Worm (Caenorhabditis elegans) whole organism, early embryonic: ENCODE data around the gene ZK632.4.

Experiments used
- B0310.2 ChIP-seq: sonication (generic microtip); optimal IDR thresholded peaks from 2 replicates; lab custom pipeline; 2016; ENCODE audit warnings: mild to moderate bottlenecking, missing genetic modification characterization, missing compliant biosample characterization
- F13C5.2 ChIP-seq: sonication (generic microtip); optimal IDR thresholded peaks from 2 replicates; lab custom pipeline; 2017; ENCODE audit warnings: mild to moderate bottlenecking, missing genetic modification characterization, inconsistent platforms, missing compliant biosample characterization
- aly-1 ChIP-seq: sonication (generic microtip); optimal IDR thresholded peaks from 2 replicates; lab custom pipeline; 2016; ENCODE audit warnings: missing genetic modification characterization, missing compliant biosample characterization
- ama-1 ChIP-seq: fragments of 150-350 bp; optimal IDR thresholded peaks from 2 replicates; lab custom pipeline; 2014
- hmbx-1 ChIP-seq: sonication (generic microtip); optimal IDR thresholded peaks from 2 replicates; lab custom pipeline; 2016; ENCODE audit warnings: mild to moderate bottlenecking, missing genetic modification characterization, missing compliant biosample characterization
- hmg-4 ChIP-seq: fragments of 200-800 bp; sonication (Bioruptor generic); optimal IDR thresholded peaks from 2 replicates; lab custom pipeline; 2018; ENCODE audit warnings: mild to moderate bottlenecking, missing genetic modification characterization, missing compliant biosample characterization
- hnd-1 ChIP-seq: sonication (generic microtip); optimal IDR thresholded peaks from 2 replicates; lab custom pipeline; 2016; ENCODE audit warnings: missing genetic modification characterization, missing compliant biosample characterization
- pes-1 ChIP-seq: fragments of 200-800 bp; sonication (Bioruptor generic); IDR thresholded peaks from 2 replicates; pipeline ENCODE4 v1.3.6; 2022; ENCODE audit warnings: missing genetic modification reagents, missing genetic modification characterization, missing compliant biosample characterization
- scrt-1 ChIP-seq: fragments of 200-800 bp; sonication (Bioruptor generic); IDR thresholded peaks from 2 replicates; pipeline ENCODE4 v1.3.6; 2022; ENCODE audit warnings: missing genetic modification characterization, missing compliant biosample characterization
- tbx-11 ChIP-seq: fragments of 200-800 bp; sonication (Bioruptor generic); IDR thresholded peaks from 2 replicates; pipeline ENCODE4 v1.3.6; 2022; ENCODE audit warnings: missing genetic modification characterization, missing compliant biosample characterization
- tbx-37 ChIP-seq: fragments of 200-800 bp; sonication (Bioruptor generic); conservative IDR thresholded peaks from 2 replicates; pipeline ENCODE4 v1.3.6; 2022; ENCODE audit warnings: missing genetic modification reagents, missing genetic modification characterization, missing compliant biosample characterization
- tra-4 ChIP-seq: sonication (generic microtip); optimal IDR thresholded peaks from 2 replicates; lab custom pipeline; 2017; ENCODE audit warnings: missing genetic modification characterization, missing compliant biosample characterization

ce11 chrIII:9766175-9766574 lies 41.1 kb downstream of the ZK632.4 start, which contains the start of gene cbp-1:
- TF ChIP-seq ama-1 (lab: Kevin White, UChicago) (no peak), hmg-4 (GFP tag; lab: Kevin White, UChicago) (no peak), hmbx-1 (no peak), F13C5.2 (tag; lab: Kevin White, UChicago) (no peak), tbx-37 (GFP tag; lab: Robert Waterston, UW) (no peak), tbx-11 (GFP tag; lab: Robert Waterston, UW) (no peak), scrt-1 (GFP tag; lab: Robert Waterston, UW) (no peak), B0310.2 (no peak), aly-1 (no peak), pes-1 (no peak), tra-4 (tag; lab: Kevin White, UChicago) (no peak), hnd-1 (no peak)
